Worm (Caenorhabditis elegans): ENCODE measurements around the gene C14A6.13.

ce11 chrV:18137679-18138078, 23.4 kb downstream of the C14A6.13 start:
- TF ChIP-seq lsy-2 (tag; optimal IDR thresholded peaks at IDR 0.05) = no peak
- no peak for TF ChIP-seq unc-39 (tag; optimal IDR thresholded peaks at IDR 0.05)
- TF ChIP-seq snpc-4 (tag; optimal IDR thresholded peaks at IDR 0.05) = no peak
- no peak for TF ChIP-seq nhr-237 (tag; optimal IDR thresholded peaks at IDR 0.05)
- TF ChIP-seq nhr-76 (tag; optimal IDR thresholded peaks at IDR 0.05) = no peak
- no peak for TF ChIP-seq unc-120 (tag; optimal IDR thresholded peaks at IDR 0.05; ENCODE audit: poor library complexity, severe bottlenecking)

Measured in whole organism, mixed stage, embryonic.